Worm (Caenorhabditis elegans): Measurements from ENCODE around the gene H03A11.13.

ce11 chrX:15230394-15230968 is 17.4 kb upstream of the H03A11.13 start, which contains the start of gene H03A11.2:
- TF ChIP-seq ztf-29 (GFP tag; IDR thresholded peaks at IDR 0.05) (no peak), flt-1 (GFP tag; IDR thresholded peaks at IDR 0.05) (no peak), klf-2 (GFP tag; conservative IDR thresholded peaks at IDR 0.05) (no peak), T22C8.4 (GFP tag; IDR thresholded peaks at IDR 0.05) (no peak), tab-1 (GFP tag; IDR thresholded peaks at IDR 0.05) (no peak)

Measured in whole organism, midembryonic.